Fruit fly (Drosophila melanogaster): ENCODE results near the gene tant.

tant gene

DNA sequence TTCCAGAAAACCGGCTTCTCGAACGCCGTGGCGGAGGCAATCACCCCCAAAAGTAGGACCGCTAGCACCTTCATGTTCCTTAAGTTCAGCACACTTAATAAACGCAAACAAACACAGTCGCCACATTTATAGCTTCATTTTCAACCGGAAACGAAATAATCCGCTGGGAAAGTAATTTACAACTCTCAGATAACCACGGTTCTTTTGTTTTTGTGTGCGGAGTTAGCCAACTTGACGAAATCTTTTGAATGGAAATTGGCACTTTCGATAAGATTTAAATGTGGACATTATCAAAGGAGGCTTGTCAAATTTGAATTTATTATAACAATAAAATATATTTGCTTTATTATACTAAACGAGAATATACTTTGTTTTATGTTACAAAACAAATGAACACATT is 593 bp upstream of the tant start, which contains the start of gene Jon65Ai:
Jon65Ai (minus strand) TSS at position 101 of the 400 bp plus-strand sequence.
- TF ChIP-seq pan (optimal IDR thresholded peaks at IDR 0.05) (no peak), CG8478 (optimal IDR thresholded peaks at IDR 0.05) (no peak), psq (optimal IDR thresholded peaks at IDR 0.05) (no peak), usp (GFP tag; optimal IDR thresholded peaks at IDR 0.05) (no peak), EcR (GFP tag; optimal IDR thresholded peaks at IDR 0.05) (no peak), Dll (optimal IDR thresholded peaks at IDR 0.05) (no peak)

DNA sequence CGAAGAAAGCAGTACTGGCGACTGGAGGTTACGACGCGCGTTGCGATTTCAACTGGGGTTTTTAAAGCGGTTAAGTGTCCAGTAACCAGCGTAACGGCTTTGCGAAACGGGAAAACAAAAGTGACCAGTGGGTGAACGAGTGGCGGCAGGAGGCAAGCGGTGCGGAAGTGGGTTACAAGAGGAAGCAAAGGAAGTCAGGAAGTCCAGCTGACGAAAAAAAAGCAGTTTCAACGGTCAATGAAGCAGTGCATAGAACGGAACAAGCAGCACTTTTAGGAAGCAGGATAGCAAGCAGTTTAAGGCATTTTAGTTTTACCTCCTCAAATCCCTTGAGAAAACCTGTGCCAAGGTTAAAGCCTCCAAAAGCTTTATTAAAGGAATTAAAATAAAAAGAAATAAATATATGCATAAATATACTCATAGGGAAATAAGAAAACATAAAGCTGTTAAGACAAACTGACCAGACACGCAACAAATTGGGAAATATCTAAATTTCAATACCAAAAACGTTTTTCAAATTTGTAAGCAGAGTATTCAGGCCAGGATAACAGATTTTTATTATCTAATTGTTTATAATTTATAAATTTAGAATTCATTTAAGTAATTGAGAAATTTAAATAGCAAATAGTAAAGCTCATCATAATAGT is 4.2 kb downstream of the tant start, which contains the start of gene CG6592:
CG6592 (plus strand) TSS at position 597 of the 647 bp plus-strand sequence.
- TF ChIP-seq usp (GFP tag; optimal IDR thresholded peaks at IDR 0.05) (no peak), EcR (GFP tag; optimal IDR thresholded peaks at IDR 0.05) (no peak)

DNA sequence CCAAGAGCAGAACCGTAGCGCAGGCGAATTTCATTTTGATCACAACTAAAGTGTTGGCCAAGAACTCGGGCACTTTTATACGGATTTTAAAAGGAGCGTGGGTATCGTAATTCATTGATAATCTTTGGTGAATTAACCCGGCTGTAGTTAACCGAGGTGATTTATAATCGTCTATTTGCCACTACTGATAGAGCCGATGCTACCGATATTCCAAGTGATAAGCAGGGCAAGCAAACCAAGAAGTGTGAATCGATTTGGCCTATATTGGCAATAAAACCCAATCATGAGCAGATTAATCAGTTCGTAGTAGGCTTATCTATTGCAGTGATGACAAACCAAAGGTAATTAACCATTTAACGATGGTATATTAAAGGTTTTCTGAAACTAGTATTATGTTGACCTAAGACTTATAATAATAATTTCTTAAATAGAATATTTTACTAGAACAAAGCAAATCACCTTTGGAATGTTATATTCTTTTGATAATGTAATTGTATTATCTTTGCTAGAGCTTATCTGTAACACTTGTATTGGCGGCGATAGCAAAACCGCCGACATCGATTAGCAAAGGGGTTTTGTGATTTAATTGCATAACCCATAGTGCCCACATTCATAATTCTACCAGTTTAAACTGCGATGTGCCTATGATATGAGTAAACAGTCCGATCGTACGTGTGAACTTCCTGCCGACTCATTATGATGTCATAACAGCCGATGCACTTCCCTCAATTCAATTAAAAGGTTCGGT is 8.1 kb downstream of the tant start, which contains the start of gene CG10472:
CG10472 (minus strand) TSS at position 51 of the 748 bp plus-strand sequence.
- TF ChIP-seq usp (GFP tag; optimal IDR thresholded peaks at IDR 0.05) (no peak), EcR (GFP tag; optimal IDR thresholded peaks at IDR 0.05) (no peak), pan (optimal IDR thresholded peaks at IDR 0.05) (no peak), CG8478 (optimal IDR thresholded peaks at IDR 0.05) (no peak), psq (optimal IDR thresholded peaks at IDR 0.05) (no peak), Dll (optimal IDR thresholded peaks at IDR 0.05) (no peak)

- TF ChIP-seq psq (optimal IDR thresholded peaks at IDR 0.05) (no peak), Dll (optimal IDR thresholded peaks at IDR 0.05) (no peak), pan (optimal IDR thresholded peaks at IDR 0.05) (no peak), CG8478 (optimal IDR thresholded peaks at IDR 0.05) (no peak), usp (GFP tag; optimal IDR thresholded peaks at IDR 0.05) (no peak), EcR (GFP tag; optimal IDR thresholded peaks at IDR 0.05) (no peak)
Measured at dm6 chr3L:6065881-6066389, 11.0 kb downstream of the tant start, which contains the start of gene CG42269. CG42269 (plus strand) TSS chr3L:6066296.

DNA sequence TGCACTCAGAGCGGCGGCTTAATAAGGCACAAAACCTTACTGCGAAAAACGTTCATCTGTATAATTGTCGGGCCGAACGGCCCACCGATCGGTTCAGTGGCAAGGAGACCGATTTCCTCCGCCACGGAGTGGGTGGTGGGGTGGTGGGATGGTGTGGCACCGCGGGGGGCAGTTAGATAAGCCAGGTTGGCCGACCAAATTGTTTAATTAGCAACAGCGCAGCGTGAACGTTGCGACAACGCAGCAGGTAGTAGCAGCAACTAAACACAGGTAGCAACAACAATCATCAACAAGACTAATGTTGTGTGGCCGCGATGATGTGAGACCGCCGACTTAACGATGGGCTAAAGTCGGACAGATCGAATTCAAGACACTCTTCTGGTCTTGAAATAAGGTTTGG is 13.2 kb downstream of the tant start:
- TF ChIP-seq pan (optimal IDR thresholded peaks at IDR 0.05): no peak
- TF ChIP-seq psq (optimal IDR thresholded peaks at IDR 0.05): no peak
- TF ChIP-seq Dll (optimal IDR thresholded peaks at IDR 0.05): no peak
- no peak for TF ChIP-seq CG8478 (optimal IDR thresholded peaks at IDR 0.05)
- TF ChIP-seq EcR (GFP tag; optimal IDR thresholded peaks at IDR 0.05): no peak
- no peak for TF ChIP-seq usp (GFP tag; optimal IDR thresholded peaks at IDR 0.05)

dm6 chr3L:6070119-6070518 is 15.2 kb downstream of the tant start:
- TF ChIP-seq psq (optimal IDR thresholded peaks at IDR 0.05) (no peak), usp (GFP tag; optimal IDR thresholded peaks at IDR 0.05) (no peak), Dll (optimal IDR thresholded peaks at IDR 0.05) (no peak), pan (optimal IDR thresholded peaks at IDR 0.05) (no peak), EcR (GFP tag; optimal IDR thresholded peaks at IDR 0.05) (no peak), CG8478 (optimal IDR thresholded peaks at IDR 0.05) (no peak)

dm6 chr3L:6071454-6072189 is 16.7 kb downstream of the tant start, which contains the start of gene CG6602:
CG6602 (plus strand) TSS chr3L:6072139.
- TF ChIP-seq CG8478 (optimal IDR thresholded peaks at IDR 0.05) (no peak), pan (optimal IDR thresholded peaks at IDR 0.05) (no peak), Dll (optimal IDR thresholded peaks at IDR 0.05) (no peak), usp (GFP tag; optimal IDR thresholded peaks at IDR 0.05) (no peak), EcR (GFP tag; optimal IDR thresholded peaks at IDR 0.05) (no peak), psq (optimal IDR thresholded peaks at IDR 0.05) (no peak)

dm6 chr3L:6074975-6075692 is 20.2 kb downstream of the tant start, which contains the start of the genes CG13295 and CG6610:
CG13295 (minus strand) TSS chr3L:6075245.
CG6610 (plus strand) TSS chr3L:6075536.
- TF ChIP-seq CG8478 (optimal IDR thresholded peaks at IDR 0.05) (no peak), EcR (GFP tag; optimal IDR thresholded peaks at IDR 0.05) (no peak), pan (optimal IDR thresholded peaks at IDR 0.05) (no peak), psq (optimal IDR thresholded peaks at IDR 0.05) (no peak), usp (GFP tag; optimal IDR thresholded peaks at IDR 0.05) (no peak), Dll (optimal IDR thresholded peaks at IDR 0.05) (no peak)

DNA sequence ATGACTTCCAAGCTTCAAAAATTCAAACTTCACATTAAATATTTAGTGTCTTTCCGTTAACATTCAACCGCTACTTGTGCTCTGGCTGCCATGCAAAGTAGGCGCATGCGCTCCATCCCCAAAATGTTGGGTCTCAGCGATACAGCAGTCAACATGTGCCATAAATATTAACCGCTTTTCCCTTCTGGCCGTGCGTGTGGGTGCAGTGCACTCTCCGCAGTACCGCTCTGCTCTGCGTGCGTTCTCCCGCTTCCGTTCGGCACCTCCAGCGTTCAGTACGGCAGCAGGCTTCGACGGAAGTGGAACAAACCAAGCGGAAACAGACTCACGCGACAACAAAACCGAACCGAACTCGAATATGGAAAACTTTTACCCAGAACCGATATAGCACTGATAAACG is 21.5 kb downstream of the tant start, which contains the start of gene ssp6:
ssp6 (plus strand) TSS at position 294 of the 400 bp plus-strand sequence.
- TF ChIP-seq pan (optimal IDR thresholded peaks at IDR 0.05): no peak
- no peak for TF ChIP-seq usp (GFP tag; optimal IDR thresholded peaks at IDR 0.05)
- TF ChIP-seq CG8478 (optimal IDR thresholded peaks at IDR 0.05): no peak
- TF ChIP-seq EcR (GFP tag; optimal IDR thresholded peaks at IDR 0.05): no peak
- TF ChIP-seq Dll (optimal IDR thresholded peaks at IDR 0.05): no peak
- TF ChIP-seq psq (optimal IDR thresholded peaks at IDR 0.05): no peak

dm6 chr3L:6082561-6082960 is 27.6 kb downstream of the tant start, which contains the start of gene CG13293:
CG13293 (plus strand) TSS chr3L:6082883.
- TF ChIP-seq Dll (optimal IDR thresholded peaks at IDR 0.05): no peak
- TF ChIP-seq usp (GFP tag; optimal IDR thresholded peaks at IDR 0.05): no peak
- no peak for TF ChIP-seq pan (optimal IDR thresholded peaks at IDR 0.05)
- no peak for TF ChIP-seq psq (optimal IDR thresholded peaks at IDR 0.05)
- no peak for TF ChIP-seq EcR (GFP tag; optimal IDR thresholded peaks at IDR 0.05)
- TF ChIP-seq CG8478 (optimal IDR thresholded peaks at IDR 0.05): no peak

All from whole organism.